Fruit fly (Drosophila melanogaster) whole organism, embryonic: ENCODE results near the gene mRpS26.

ENCODE experiments used
- CG11696 ChIP-seq: fragments of 200-800 bp; sonication (Bioruptor generic); IDR thresholded peaks from 2 replicates; pipeline ENCODE4 v1.3.6; 2022; ENCODE audit warnings: missing biosample characterization, missing genetic modification characterization
- CG12391 ChIP-seq: fragments of 200-800 bp; sonication (Bioruptor generic); optimal IDR thresholded peaks from 3 replicates; lab custom pipeline; 2018; ENCODE audit warnings: missing biosample characterization, mild to moderate bottlenecking, missing genetic modification characterization, moderate library complexity
- CG12659 ChIP-seq: fragments of 200-800 bp; sonication (Bioruptor generic); optimal IDR thresholded peaks from 3 replicates; lab custom pipeline; 2017; ENCODE audit warnings: mild to moderate bottlenecking, missing biosample characterization, missing genetic modification reagents, missing genetic modification characterization
- CG12744 ChIP-seq: fragments of 200-800 bp; sonication (Bioruptor generic); optimal IDR thresholded peaks from 2 replicates; lab custom pipeline; 2016; ENCODE audit warnings: missing biosample characterization, missing genetic modification characterization
- CG13287 ChIP-seq: fragments of 200-800 bp; sonication (Bioruptor generic); IDR thresholded peaks from 2 replicates; pipeline ENCODE4 v1.3.6; 2022; ENCODE audit warnings: missing biosample characterization, missing genetic modification characterization; ENCODE audit not compliant: partially characterized antibody
- CG14710 ChIP-seq: fragments of 200-800 bp; sonication (Bioruptor generic); optimal IDR thresholded peaks from 3 replicates; lab custom pipeline; 2019; ENCODE audit warnings: missing biosample characterization, mild to moderate bottlenecking, missing genetic modification characterization, moderate library complexity
- CG1529 ChIP-seq: fragments of 200-800 bp; sonication (Bioruptor generic); optimal IDR thresholded peaks from 3 replicates; lab custom pipeline; 2018; ENCODE audit warnings: missing biosample characterization, missing genetic modification characterization
- CG1647 ChIP-seq: fragments of 200-800 bp; sonication (Bioruptor generic); optimal IDR thresholded peaks from 3 replicates; lab custom pipeline; 2016; ENCODE audit warnings: missing biosample characterization, missing genetic modification characterization
- CG16815 ChIP-seq: fragments of 200-800 bp; sonication (Bioruptor generic); optimal IDR thresholded peaks from 3 replicates; lab custom pipeline; 2017; ENCODE audit warnings: missing biosample characterization, mild to moderate bottlenecking, missing genetic modification characterization
- CG18599 ChIP-seq: fragments of 200-800 bp; sonication (Bioruptor generic); optimal IDR thresholded peaks from 3 replicates; lab custom pipeline; 2017; ENCODE audit warnings: missing biosample characterization, missing genetic modification characterization, mild to moderate bottlenecking, moderate library complexity, missing genetic modification reagents
- CG34224 ChIP-seq: fragments of 200-800 bp; sonication (Bioruptor generic); IDR thresholded peaks from 3 replicates; pipeline ENCODE4 v1.3.6; 2022; ENCODE audit warnings: missing biosample characterization, missing genetic modification characterization; ENCODE audit not compliant: partially characterized antibody
- CG4404 ChIP-seq: fragments of 200-800 bp; sonication (Bioruptor generic); IDR thresholded peaks from 2 replicates; pipeline ENCODE4 v1.3.6; 2022; ENCODE audit warnings: missing biosample characterization, missing genetic modification characterization
- CG7372 ChIP-seq: fragments of 200-800 bp; sonication (Bioruptor generic); IDR thresholded peaks from 2 replicates; pipeline ENCODE4 v1.3.6; 2022; ENCODE audit warnings: missing biosample characterization, missing genetic modification characterization
- CG8478 ChIP-seq: fragments of >200 bp; optimal IDR thresholded peaks from 2 replicates; lab custom pipeline; 2018
- CG9727 ChIP-seq: fragments of 200-800 bp; sonication (Bioruptor generic); optimal IDR thresholded peaks from 3 replicates; lab custom pipeline; 2017; ENCODE audit warnings: missing biosample characterization, mild to moderate bottlenecking, missing genetic modification characterization
- Dek ChIP-seq: fragments of 200-800 bp; sonication (Bioruptor generic); optimal IDR thresholded peaks from 3 replicates; lab custom pipeline; 2019; ENCODE audit warnings: missing biosample characterization, mild to moderate bottlenecking, missing genetic modification characterization, moderate library complexity
- Gug ChIP-seq: fragments of 200-800 bp; sonication (Bioruptor generic); IDR thresholded peaks from 4 replicates; pipeline ENCODE4 v1.3.6; 2022; ENCODE audit warnings: missing biosample characterization, missing genetic modification characterization
- HHEX ChIP-seq: fragments of 200-800 bp; sonication (Bioruptor generic); optimal IDR thresholded peaks from 3 replicates; lab custom pipeline; 2017; ENCODE audit warnings: missing biosample characterization, mild to moderate bottlenecking, missing genetic modification characterization, missing genetic modification reagents
- HmgD ChIP-seq: fragments of 200-800 bp; sonication (Bioruptor generic); optimal IDR thresholded peaks from 3 replicates; lab custom pipeline; 2016; ENCODE audit warnings: missing biosample characterization, missing genetic modification characterization
- Hsf ChIP-seq: fragments of 200-800 bp; sonication (Bioruptor generic); optimal IDR thresholded peaks from 3 replicates; lab custom pipeline; 2016; ENCODE audit warnings: missing biosample characterization, missing genetic modification characterization
- Nf-YB ChIP-seq: fragments of 200-800 bp; sonication (Bioruptor generic); optimal IDR thresholded peaks from 3 replicates; lab custom pipeline; 2019; ENCODE audit warnings: missing biosample characterization, mild to moderate bottlenecking, missing genetic modification characterization, moderate library complexity
- Opbp ChIP-seq: fragments of 200-800 bp; sonication (Bioruptor generic); IDR thresholded peaks from 3 replicates; pipeline ENCODE4 v1.3.6; 2022; ENCODE audit warnings: missing biosample characterization, missing genetic modification characterization; ENCODE audit not compliant: partially characterized antibody
- Sry-β ChIP-seq: fragments of 200-800 bp; sonication (Bioruptor generic); optimal IDR thresholded peaks from 2 replicates; lab custom pipeline; 2018; ENCODE audit warnings: missing biosample characterization, mild to moderate bottlenecking, missing genetic modification characterization, moderate library complexity
- aop ChIP-seq: fragments of 200-800 bp; sonication (Bioruptor generic); IDR thresholded peaks from 2 replicates; pipeline ENCODE4 v1.3.6; 2022; ENCODE audit warnings: missing biosample characterization, missing genetic modification characterization
- ato ChIP-seq: fragments of 200-800 bp; sonication (Bioruptor generic); IDR thresholded peaks from 2 replicates; pipeline ENCODE4 v1.3.6; 2022; ENCODE audit warnings: missing biosample characterization, missing genetic modification characterization; ENCODE audit not compliant: partially characterized antibody
- bowl ChIP-seq: fragments of 200-800 bp; sonication (Bioruptor generic); IDR thresholded peaks from 2 replicates; pipeline ENCODE4 v1.3.6; 2022; ENCODE audit warnings: missing biosample characterization, missing genetic modification characterization
- caup ChIP-seq: fragments of 200-800 bp; sonication (Bioruptor generic); optimal IDR thresholded peaks from 3 replicates; lab custom pipeline; 2017; ENCODE audit warnings: missing biosample characterization, mild to moderate bottlenecking, missing genetic modification characterization, moderate library complexity; ENCODE audit not compliant: severe bottlenecking
- chm ChIP-seq: fragments of 200-800 bp; sonication (Bioruptor generic); IDR thresholded peaks from 2 replicates; pipeline ENCODE4 v1.3.6; 2022; ENCODE audit warnings: missing biosample characterization, missing genetic modification characterization
- corto ChIP-seq: fragments of 200-800 bp; sonication (Bioruptor generic); optimal IDR thresholded peaks from 2 replicates; lab custom pipeline; 2016; ENCODE audit warnings: missing biosample characterization, mild to moderate bottlenecking, missing genetic modification characterization, moderate library complexity
- dysf ChIP-seq: fragments of 200-800 bp; sonication (Bioruptor generic); IDR thresholded peaks from 3 replicates; pipeline ENCODE4 v1.3.6; 2022; ENCODE audit warnings: missing biosample characterization, missing genetic modification characterization
- ems ChIP-seq: fragments of 200-800 bp; sonication (Bioruptor generic); optimal IDR thresholded peaks from 3 replicates; lab custom pipeline; 2016; ENCODE audit warnings: missing biosample characterization, missing genetic modification characterization
- esg ChIP-seq: fragments of 200-800 bp; sonication (Bioruptor generic); conservative IDR thresholded peaks from 2 replicates; pipeline ENCODE4 v1.3.6; 2022; ENCODE audit warnings: missing biosample characterization, missing genetic modification characterization
- ewg ChIP-seq: fragments of 200-800 bp; sonication (Bioruptor generic); optimal IDR thresholded peaks from 3 replicates; lab custom pipeline; 2017; ENCODE audit warnings: mild to moderate bottlenecking, missing biosample characterization, missing genetic modification reagents, missing genetic modification characterization
- fru ChIP-seq: fragments of >200 bp; optimal IDR thresholded peaks from 2 replicates; lab custom pipeline; 2017
- gsb ChIP-seq: fragments of 200-800 bp; sonication (Bioruptor generic); IDR thresholded peaks from 2 replicates; pipeline ENCODE4 v1.3.6; 2022; ENCODE audit warnings: missing biosample characterization, missing genetic modification characterization
- her ChIP-seq: fragments of 200-800 bp; sonication (Bioruptor generic); optimal IDR thresholded peaks from 2 replicates; lab custom pipeline; 2016; ENCODE audit warnings: missing biosample characterization, missing genetic modification characterization
- hkb ChIP-seq, 2 experiments: fragments of 200-800 bp in 1 of 2; fragments of >200 bp in 1 of 2; sonication (Bioruptor generic) in 1 of 2; IDR thresholded peaks in 1 of 2; optimal IDR thresholded peaks in 1 of 2; 2 replicates each; pipeline versions ENCODE4 v1.3.6 to Lab custom; 2017 to 2022; ENCODE audit warnings: missing biosample characterization in 1 of 2, missing genetic modification characterization in 1 of 2
- lilli ChIP-seq: fragments of 200-800 bp; sonication (Bioruptor generic); optimal IDR thresholded peaks from 3 replicates; lab custom pipeline; 2016; ENCODE audit warnings: missing biosample characterization, missing genetic modification characterization
- mirr ChIP-seq: fragments of 200-800 bp; sonication (Bioruptor generic); optimal IDR thresholded peaks from 3 replicates; lab custom pipeline; 2018; ENCODE audit warnings: missing biosample characterization, mild to moderate bottlenecking, missing genetic modification characterization
- nau ChIP-seq: fragments of 200-800 bp; sonication (Bioruptor generic); optimal IDR thresholded peaks from 3 replicates; lab custom pipeline; 2017; ENCODE audit warnings: missing biosample characterization, mild to moderate bottlenecking, missing genetic modification characterization, missing genetic modification reagents
- nerfin-1 ChIP-seq: fragments of 200-800 bp; sonication (Bioruptor generic); optimal IDR thresholded peaks from 3 replicates; lab custom pipeline; 2019; ENCODE audit warnings: missing biosample characterization, mild to moderate bottlenecking, missing genetic modification characterization, moderate library complexity
- otp ChIP-seq: fragments of 200-800 bp; sonication (Bioruptor generic); IDR thresholded peaks from 3 replicates; pipeline ENCODE4, ENCODE4 v1.3.6; 2022; ENCODE audit warnings: missing biosample characterization, missing genetic modification characterization
- pb ChIP-seq: fragments of 200-800 bp; sonication (Bioruptor generic); optimal IDR thresholded peaks from 3 replicates; lab custom pipeline; 2016; ENCODE audit warnings: missing biosample characterization, missing genetic modification characterization
- psq ChIP-seq: fragments of 200-800 bp; sonication (Bioruptor generic); optimal IDR thresholded peaks from 2 replicates; lab custom pipeline; 2017; ENCODE audit warnings: missing biosample characterization, missing genetic modification characterization
- ranshi ChIP-seq: fragments of 200-800 bp; sonication (Bioruptor generic); IDR thresholded peaks from 2 replicates; pipeline ENCODE4 v1.3.6; 2022; ENCODE audit warnings: missing biosample characterization, missing genetic modification characterization
- ro ChIP-seq: fragments of 200-800 bp; sonication (Bioruptor generic); IDR thresholded peaks from 2 replicates; pipeline ENCODE4 v1.3.6; 2022; ENCODE audit warnings: missing biosample characterization, missing genetic modification characterization
- sd ChIP-seq: fragments of 200-800 bp; sonication (Bioruptor generic); optimal IDR thresholded peaks from 3 replicates; lab custom pipeline; 2018; ENCODE audit warnings: missing biosample characterization, mild to moderate bottlenecking, missing genetic modification characterization, moderate library complexity
- sima ChIP-seq: fragments of 200-800 bp; sonication (Bioruptor generic); optimal IDR thresholded peaks from 2 replicates; lab custom pipeline; 2016; ENCODE audit warnings: missing biosample characterization, missing genetic modification characterization
- sqz ChIP-seq: fragments of 200-800 bp; sonication (Bioruptor generic); optimal IDR thresholded peaks from 3 replicates; lab custom pipeline; 2018; ENCODE audit warnings: missing biosample characterization, mild to moderate bottlenecking, missing genetic modification characterization
- stc ChIP-seq: fragments of 200-800 bp; sonication (Bioruptor generic); IDR thresholded peaks from 2 replicates; pipeline ENCODE4 v1.3.6; 2022; ENCODE audit warnings: missing biosample characterization, missing genetic modification characterization
- tll ChIP-seq, 2 experiments: fragments of 200-800 bp in 1 of 2; fragments of >200 bp in 1 of 2; sonication (Bioruptor generic) in 1 of 2; optimal IDR thresholded peaks; 2 replicates each; lab custom pipeline; 2017 to 2019; ENCODE audit warnings: missing biosample characterization in 2 of 2, missing genetic modification characterization in 2 of 2, mild to moderate bottlenecking in 1 of 2, moderate library complexity in 1 of 2
- usp ChIP-seq: fragments of >200 bp; optimal IDR thresholded peaks from 2 replicates; lab custom pipeline; 2017; ENCODE audit warnings: missing biosample characterization, missing genetic modification characterization

mRpS26 gene

DNA sequence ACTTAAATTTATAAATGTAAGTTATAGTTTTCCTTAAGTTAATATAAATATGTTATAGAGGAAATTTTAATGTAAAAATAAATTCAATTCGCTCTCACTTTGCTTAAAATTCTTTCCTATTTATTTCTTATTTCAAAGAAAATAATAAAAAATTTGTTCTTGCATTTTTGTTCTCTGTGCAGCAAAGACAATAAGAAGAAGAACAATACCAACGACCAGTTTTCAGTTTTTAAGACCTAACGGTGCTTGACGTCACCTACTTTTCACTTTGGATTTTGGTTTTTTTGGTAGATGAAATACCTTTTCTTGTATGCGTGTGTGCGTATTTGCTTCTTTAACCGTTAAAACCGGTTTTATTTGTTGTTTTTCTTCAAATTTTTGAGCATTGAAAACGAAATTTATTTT, 4.2 kb upstream of the mRpS26 start (continued):
- TF ChIP-seq dysf (GFP tag; lab: Robert Waterston, UW) (no peak), tll (GFP tag; optimal IDR thresholded peaks at IDR 0.05; lab: Kevin White, UChicago) (no peak), CG12659 (GFP tag; lab: Kevin White, UChicago) (no peak), Hsf (GFP tag; lab: Kevin White, UChicago) (no peak), Dek (tag; lab: Kevin White, UChicago) (no peak), otp (GFP tag; lab: Robert Waterston, UW) (no peak), pb (GFP tag; lab: Kevin White, UChicago) (no peak), aop (GFP tag; lab: Robert Waterston, UW) (no peak), ewg (no peak), ro (GFP tag; lab: Robert Waterston, UW) (no peak), her (no peak), CG1647 (GFP tag; lab: Kevin White, UChicago) (no peak), Gug (GFP tag; lab: Robert Waterston, UW) (no peak), CG16815 (GFP tag; lab: Kevin White, UChicago) (no peak), nerfin-1 (tag; lab: Kevin White, UChicago) (peak; percentile 11), CG1529 (GFP tag; lab: Kevin White, UChicago) (no peak), sima (GFP tag; lab: Kevin White, UChicago) (no peak), lilli (GFP tag; lab: Kevin White, UChicago) (no peak), sqz (GFP tag; lab: Kevin White, UChicago) (peak; percentile 88), CG7372 (GFP tag; lab: Robert Waterston, UW) (no peak), CG12391 (tag; lab: Kevin White, UChicago) (peak; percentile 56), CG18599 (GFP tag; lab: Kevin White, UChicago) (no peak), CG11696 (GFP tag; lab: Robert Waterston, UW) (no peak), corto (GFP tag; lab: Kevin White, UChicago) (no peak), CG14710 (tag; lab: Kevin White, UChicago) (peak; percentile 79), fru (lab: Kevin White, UChicago) (no peak), CG13287 (GFP tag; lab: Robert Waterston, UW) (no peak), HHEX (GFP tag; lab: Kevin White, UChicago) (no peak), usp (GFP tag; lab: Kevin White, UChicago) (no peak), HmgD (GFP tag; lab: Kevin White, UChicago) (no peak), esg (GFP tag; lab: Robert Waterston, UW) (no peak), Nf-YB (GFP tag; lab: Kevin White, UChicago) (peak; percentile 10), bowl (GFP tag; lab: Robert Waterston, UW) (no peak), chm (GFP tag; lab: Robert Waterston, UW) (no peak), CG9727 (GFP tag; lab: Kevin White, UChicago) (peak; percentile 37), ems (no peak), caup (GFP tag; lab: Kevin White, UChicago) (no peak), CG12744 (GFP tag; lab: Kevin White, UChicago) (no peak), hkb (optimal IDR thresholded peaks at IDR 0.05; lab: Kevin White, UChicago) (no peak), hkb (GFP tag; IDR thresholded peaks at IDR 0.05; lab: Robert Waterston, UW) (no peak), CG8478 (lab: Kevin White, UChicago) (no peak), CG34224 (GFP tag; lab: Robert Waterston, UW) (no peak), stc (GFP tag; lab: Robert Waterston, UW) (0 out of 2 replicates have a peak, but pooled peaks have one; percentile 32), gsb (GFP tag; lab: Robert Waterston, UW) (no peak), Opbp (GFP tag; lab: Robert Waterston, UW) (no peak), Sry-β (no peak), ranshi (GFP tag; lab: Robert Waterston, UW) (no peak), CG4404 (GFP tag; lab: Robert Waterston, UW) (no peak), mirr (no peak), ato (no peak), nau (no peak), psq (no peak), sd (tag; lab: Kevin White, UChicago) (no peak)
